Worm (Caenorhabditis elegans): ENCODE data around the gene sbds-1.

- TF ChIP-seq flt-1 (GFP tag; IDR thresholded peaks at IDR 0.05) = no peak
- TF ChIP-seq pes-1 (GFP tag; IDR thresholded peaks at IDR 0.05) = no peak
- no peak for TF ChIP-seq scrt-1 (GFP tag; IDR thresholded peaks at IDR 0.05)
- TF ChIP-seq F13C5.2 (tag; optimal IDR thresholded peaks at IDR 0.05) = peak; percentile 54
- TF ChIP-seq hmg-4 (GFP tag; optimal IDR thresholded peaks at IDR 0.05) = peak; percentile 71
- no peak for TF ChIP-seq ceh-36 (tag; optimal IDR thresholded peaks at IDR 0.05)
- TF ChIP-seq ama-1 (optimal IDR thresholded peaks at IDR 0.05) = no peak
- TF ChIP-seq ceh-13 (GFP tag; optimal IDR thresholded peaks at IDR 0.05) = no peak
- TF ChIP-seq B0310.2 (tag; optimal IDR thresholded peaks at IDR 0.05) = no peak
- TF ChIP-seq aly-1 (tag; optimal IDR thresholded peaks at IDR 0.05) = no peak
- TF ChIP-seq hnd-1 (tag; optimal IDR thresholded peaks at IDR 0.05) = no peak
These were observed 14.5 kb downstream of the sbds-1 start for ce11 chrIII:623754-624153.

All from whole organism, early embryonic.